Worm (Caenorhabditis elegans) whole organism, L4 larva: Measurements from ENCODE around the gene F11C1.1.

Experiments
- ceh-28 ChIP-seq: fragments of 150-350 bp; optimal IDR thresholded peaks from 2 replicates; lab custom pipeline; 2014; ENCODE audit warnings: missing biosample characterization, missing genetic modification reagents, missing genetic modification characterization
- pha-4 ChIP-seq, 2 experiments: fragments of 150-350 bp in 1 of 2; fragments of 200-800 bp in 1 of 2; sonication (Bioruptor generic) in 1 of 2; IDR thresholded peaks in 1 of 2; optimal IDR thresholded peaks in 1 of 2; 2 replicates each; pipeline versions ENCODE4 v1.3.6 to Lab custom; 2014 to 2022; ENCODE audit warnings: missing genetic modification characterization in 2 of 2, missing genetic modification reagents in 2 of 2, missing biosample characterization in 1 of 2, missing compliant biosample characterization in 1 of 2
- zag-1 ChIP-seq: fragments of 150-350 bp; optimal IDR thresholded peaks from 2 replicates; lab custom pipeline; 2014; ENCODE audit warnings: missing biosample characterization, missing genetic modification characterization

- TF ChIP-seq pha-4 (GFP tag; IDR thresholded peaks at IDR 0.05; lab: Robert Waterston, UW): no peak
- no peak for TF ChIP-seq pha-4 (tag; optimal IDR thresholded peaks at IDR 0.05; lab: Kevin White, UChicago)
- TF ChIP-seq ceh-28 (tag; lab: Kevin White, UChicago): no peak
- TF ChIP-seq zag-1 (tag; lab: Kevin White, UChicago): no peak
Measured at ce11 chrX:13021446-13021845, 31.1 kb upstream of the F11C1.1 start.
